Fruit fly (Drosophila melanogaster) whole organism, prepupa: ENCODE data around the gene CG7239.

Experiments
- CG10631 ChIP-seq: fragments of 200-800 bp; sonication (Bioruptor generic); optimal IDR thresholded peaks from 2 replicates; lab custom pipeline; 2016; ENCODE audit warnings: missing biosample characterization, missing genetic modification characterization
- CG34406 ChIP-seq: fragments of 200-800 bp; sonication (Bioruptor generic); optimal IDR thresholded peaks from 3 replicates; lab custom pipeline; 2016; ENCODE audit warnings: missing biosample characterization, missing genetic modification characterization
- CG4318 ChIP-seq: fragments of 200-800 bp; sonication (Bioruptor generic); optimal IDR thresholded peaks from 3 replicates; lab custom pipeline; 2017; ENCODE audit warnings: missing biosample characterization, mild to moderate bottlenecking, missing genetic modification characterization
- CG6854 ChIP-seq: fragments of 200-800 bp; sonication (Bioruptor generic); optimal IDR thresholded peaks from 2 replicates; lab custom pipeline; 2017; ENCODE audit warnings: missing biosample characterization, mild to moderate bottlenecking, missing genetic modification characterization
- fkh ChIP-seq: fragments of 200-800 bp; sonication (Bioruptor generic); optimal IDR thresholded peaks from 3 replicates; lab custom pipeline; 2017; ENCODE audit warnings: missing biosample characterization, mild to moderate bottlenecking, missing genetic modification characterization, moderate library complexity

DNA sequence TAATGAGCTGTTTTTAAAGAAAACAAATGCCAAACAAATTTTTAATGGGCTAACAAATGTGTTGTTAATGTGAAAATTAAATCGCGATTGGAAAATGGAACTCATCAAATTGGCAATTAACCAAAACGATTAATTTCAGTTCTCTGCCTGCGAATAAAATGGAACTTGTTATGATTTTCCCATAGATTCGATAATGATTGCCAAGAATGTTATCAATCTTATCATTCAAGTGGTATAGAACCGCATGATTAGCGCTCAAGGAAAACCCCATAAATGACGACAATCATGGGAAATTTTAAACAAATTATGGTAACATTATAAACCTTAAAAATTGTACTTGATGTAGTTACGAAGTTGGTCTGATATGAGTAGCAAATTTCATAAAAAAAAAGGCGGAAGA, 3.4 kb upstream of the CG7239 start:
- TF ChIP-seq CG6854 (GFP tag; lab: Kevin White, UChicago) (no peak), CG34406 (GFP tag; lab: Kevin White, UChicago) (no peak), CG10631 (GFP tag; lab: Kevin White, UChicago) (no peak), fkh (no peak), CG4318 (no peak)
